Fruit fly (Drosophila melanogaster) whole organism, embryonic: ENCODE results near the gene CG3702.

Source experiments
- CG10321 ChIP-seq: fragments of 200-800 bp; sonication (Bioruptor generic); IDR thresholded peaks from 2 replicates; pipeline ENCODE4 v1.3.6; 2022; ENCODE audit warnings: missing biosample characterization, missing genetic modification characterization
- CG10543 ChIP-seq: fragments of 200-800 bp; sonication (Bioruptor generic); optimal IDR thresholded peaks from 3 replicates; lab custom pipeline; 2017; ENCODE audit warnings: missing biosample characterization, mild to moderate bottlenecking, missing genetic modification characterization, moderate library complexity
- CG10959 ChIP-seq: fragments of 200-800 bp; sonication (Bioruptor generic); IDR thresholded peaks from 2 replicates; pipeline ENCODE4 v1.3.6; 2022; ENCODE audit warnings: missing biosample characterization, missing genetic modification characterization
- CG10979 ChIP-seq: fragments of 200-800 bp; sonication (Bioruptor generic); optimal IDR thresholded peaks from 2 replicates; lab custom pipeline; 2018; ENCODE audit warnings: missing biosample characterization, mild to moderate bottlenecking, missing genetic modification characterization, moderate library complexity
- CG11247 ChIP-seq: fragments of 200-800 bp; sonication (Bioruptor generic); IDR thresholded peaks from 2 replicates; pipeline ENCODE4 v1.3.6; 2022; ENCODE audit warnings: missing biosample characterization, missing genetic modification characterization
- CG11398 ChIP-seq: fragments of 200-800 bp; sonication (Bioruptor generic); optimal IDR thresholded peaks from 2 replicates; lab custom pipeline; 2016; ENCODE audit warnings: missing biosample characterization, missing genetic modification characterization
- CG12391 ChIP-seq: fragments of 200-800 bp; sonication (Bioruptor generic); optimal IDR thresholded peaks from 3 replicates; lab custom pipeline; 2018; ENCODE audit warnings: missing biosample characterization, mild to moderate bottlenecking, missing genetic modification characterization, moderate library complexity
- CG12659 ChIP-seq: fragments of 200-800 bp; sonication (Bioruptor generic); optimal IDR thresholded peaks from 3 replicates; lab custom pipeline; 2017; ENCODE audit warnings: mild to moderate bottlenecking, missing biosample characterization, missing genetic modification reagents, missing genetic modification characterization
- CG13894 ChIP-seq: fragments of 200-800 bp; sonication (Bioruptor generic); optimal IDR thresholded peaks from 3 replicates; lab custom pipeline; 2018; ENCODE audit warnings: missing biosample characterization, mild to moderate bottlenecking, missing genetic modification characterization, moderate library complexity
- CG15269 ChIP-seq: fragments of 200-800 bp; sonication (Bioruptor generic); optimal IDR thresholded peaks from 2 replicates; lab custom pipeline; 2018; ENCODE audit warnings: missing biosample characterization, mild to moderate bottlenecking, missing genetic modification characterization, moderate library complexity
- CG17359 ChIP-seq: fragments of 200-800 bp; sonication (Bioruptor generic); optimal IDR thresholded peaks from 3 replicates; lab custom pipeline; 2018; ENCODE audit warnings: missing biosample characterization, mild to moderate bottlenecking, missing genetic modification characterization, moderate library complexity
- CG17361 ChIP-seq: fragments of 200-800 bp; sonication (Bioruptor generic); IDR thresholded peaks from 3 replicates; pipeline ENCODE4 v1.3.6; 2022; ENCODE audit warnings: missing biosample characterization, missing genetic modification characterization
- CG17568 ChIP-seq: fragments of 200-800 bp; sonication (Bioruptor generic); optimal IDR thresholded peaks from 2 replicates; lab custom pipeline; 2018; ENCODE audit warnings: missing biosample characterization, mild to moderate bottlenecking, missing genetic modification characterization, moderate library complexity
- CG18476 ChIP-seq: fragments of 200-800 bp; sonication (Bioruptor generic); optimal IDR thresholded peaks from 2 replicates; lab custom pipeline; 2016; ENCODE audit warnings: missing biosample characterization, mild to moderate bottlenecking, missing genetic modification characterization
- CG2202 ChIP-seq: fragments of 200-800 bp; sonication (Bioruptor generic); optimal IDR thresholded peaks from 2 replicates; lab custom pipeline; 2018; ENCODE audit warnings: missing biosample characterization, mild to moderate bottlenecking, missing genetic modification characterization
- CG4328 ChIP-seq: fragments of 200-800 bp; sonication (Bioruptor generic); optimal IDR thresholded peaks from 3 replicates; lab custom pipeline; 2017; ENCODE audit warnings: missing biosample characterization, missing genetic modification reagents, missing genetic modification characterization
- CG4360 ChIP-seq: fragments of 200-800 bp; sonication (Bioruptor generic); IDR thresholded peaks from 2 replicates; pipeline ENCODE4 v1.3.6; 2022; ENCODE audit warnings: missing biosample characterization, missing genetic modification characterization
- CG7839 ChIP-seq: fragments of 200-800 bp; sonication (Bioruptor generic); optimal IDR thresholded peaks from 3 replicates; lab custom pipeline; 2018; ENCODE audit warnings: missing biosample characterization, mild to moderate bottlenecking, missing genetic modification characterization, moderate library complexity
- CG8290 ChIP-seq, 3 experiments: fragments of 200-800 bp; sonication (Bioruptor generic); optimal IDR thresholded peaks; 2 replicates each; lab custom pipeline; 2016 to 2019; ENCODE audit warnings: missing biosample characterization in 3 of 3, missing genetic modification characterization in 3 of 3, mild to moderate bottlenecking in 2 of 3, moderate library complexity in 1 of 3
- CG9932 ChIP-seq: fragments of 200-800 bp; sonication (Bioruptor generic); IDR thresholded peaks from 2 replicates; pipeline ENCODE4 v1.3.6; 2022; ENCODE audit warnings: missing biosample characterization, missing genetic modification characterization
- CHES-1-like ChIP-seq: fragments of 200-800 bp; sonication (Bioruptor generic); optimal IDR thresholded peaks from 2 replicates; lab custom pipeline; 2016; ENCODE audit warnings: missing biosample characterization, missing genetic modification characterization
- Fer3 ChIP-seq: fragments of 200-800 bp; sonication (Bioruptor generic); optimal IDR thresholded peaks from 2 replicates; lab custom pipeline; 2018; ENCODE audit warnings: missing biosample characterization, mild to moderate bottlenecking, missing genetic modification characterization, moderate library complexity
- H15 ChIP-seq: fragments of 200-800 bp; sonication (Bioruptor generic); IDR thresholded peaks from 3 replicates; pipeline ENCODE4 v1.3.6; 2022; ENCODE audit warnings: missing biosample characterization, missing genetic modification characterization
- MESR4 ChIP-seq: fragments of 200-800 bp; sonication (Bioruptor generic); optimal IDR thresholded peaks from 2 replicates; lab custom pipeline; 2018; ENCODE audit warnings: missing biosample characterization, mild to moderate bottlenecking, missing genetic modification characterization, moderate library complexity
- Meics ChIP-seq: fragments of 200-800 bp; sonication (Bioruptor generic); optimal IDR thresholded peaks from 2 replicates; lab custom pipeline; 2017; ENCODE audit warnings: missing biosample characterization, mild to moderate bottlenecking, missing genetic modification characterization
- Optix ChIP-seq: fragments of 200-800 bp; sonication (Bioruptor generic); IDR thresholded peaks from 3 replicates; pipeline ENCODE4 v1.3.6; 2022; ENCODE audit warnings: missing biosample characterization, missing genetic modification characterization
- PHDP ChIP-seq: fragments of 200-800 bp; sonication (Bioruptor generic); optimal IDR thresholded peaks from 3 replicates; lab custom pipeline; 2018; ENCODE audit warnings: missing biosample characterization, mild to moderate bottlenecking, missing genetic modification characterization, moderate library complexity
- Rfx ChIP-seq: fragments of 200-800 bp; sonication (Bioruptor generic); IDR thresholded peaks from 2 replicates; pipeline ENCODE4 v1.3.6; 2022; ENCODE audit warnings: missing biosample characterization, missing genetic modification characterization
- bigmax ChIP-seq: fragments of 200-800 bp; sonication (Bioruptor generic); optimal IDR thresholded peaks from 2 replicates; lab custom pipeline; 2018; ENCODE audit warnings: missing biosample characterization, mild to moderate bottlenecking, missing genetic modification characterization
- cwo ChIP-seq: fragments of 200-800 bp; sonication (Bioruptor generic); optimal IDR thresholded peaks from 3 replicates; lab custom pipeline; 2017; ENCODE audit warnings: missing biosample characterization, missing genetic modification characterization, mild to moderate bottlenecking, moderate library complexity, missing genetic modification reagents
- dysf ChIP-seq: fragments of 200-800 bp; sonication (Bioruptor generic); IDR thresholded peaks from 3 replicates; pipeline ENCODE4 v1.3.6; 2022; ENCODE audit warnings: missing biosample characterization, missing genetic modification characterization
- eyg ChIP-seq: fragments of 200-800 bp; sonication (Bioruptor generic); optimal IDR thresholded peaks from 3 replicates; lab custom pipeline; 2016; ENCODE audit warnings: missing biosample characterization, missing genetic modification characterization
- hb ChIP-seq: fragments of 200-800 bp; sonication (Bioruptor generic); IDR thresholded peaks from 3 replicates; pipeline ENCODE4 v1.3.6; 2022; ENCODE audit warnings: missing biosample characterization, missing genetic modification characterization; ENCODE audit not compliant: partially characterized antibody
- jumu ChIP-seq: fragments of 200-800 bp; sonication (Bioruptor generic); optimal IDR thresholded peaks from 3 replicates; lab custom pipeline; 2016; ENCODE audit warnings: missing biosample characterization, missing genetic modification characterization
- nerfin-1 ChIP-seq: fragments of 200-800 bp; sonication (Bioruptor generic); optimal IDR thresholded peaks from 3 replicates; lab custom pipeline; 2019; ENCODE audit warnings: missing biosample characterization, mild to moderate bottlenecking, missing genetic modification characterization, moderate library complexity
- p53 ChIP-seq: fragments of 200-800 bp; sonication (Bioruptor generic); optimal IDR thresholded peaks from 2 replicates; lab custom pipeline; 2016; ENCODE audit warnings: missing biosample characterization, missing genetic modification characterization
- row ChIP-seq: fragments of 200-800 bp; sonication (Bioruptor generic); IDR thresholded peaks from 3 replicates; pipeline ENCODE4 v1.3.6; 2022; ENCODE audit warnings: missing biosample characterization, missing genetic modification characterization
- slbo ChIP-seq: fragments of 200-800 bp; sonication (Bioruptor generic); IDR thresholded peaks from 2 replicates; pipeline ENCODE4 v1.3.6; 2022; ENCODE audit warnings: missing biosample characterization, missing genetic modification characterization
- sr ChIP-seq: fragments of 200-800 bp; sonication (Bioruptor generic); IDR thresholded peaks from 3 replicates; pipeline ENCODE4 v1.3.6; 2022; ENCODE audit warnings: missing biosample characterization, missing genetic modification characterization
- tio ChIP-seq: fragments of 200-800 bp; sonication (Bioruptor generic); optimal IDR thresholded peaks from 2 replicates; lab custom pipeline; 2017; ENCODE audit warnings: missing biosample characterization, missing genetic modification characterization, inconsistent platforms
- tna ChIP-seq: fragments of 200-800 bp; sonication (Bioruptor generic); IDR thresholded peaks from 2 replicates; pipeline ENCODE4 v1.3.6; 2022; ENCODE audit warnings: missing biosample characterization, missing genetic modification characterization; ENCODE audit not compliant: partially characterized antibody
- toy ChIP-seq: fragments of 200-800 bp; sonication (Bioruptor generic); IDR thresholded peaks from 2 replicates; pipeline ENCODE4 v1.3.6; 2022; ENCODE audit warnings: missing biosample characterization, missing genetic modification characterization
- z ChIP-seq: fragments of 200-800 bp; sonication (Bioruptor generic); IDR thresholded peaks from 3 replicates; pipeline ENCODE4 v1.3.6; 2022; ENCODE audit warnings: missing biosample characterization, missing genetic modification characterization

Gene CG3702

dm6 chr2L:4252832-4253473 is 26.1 kb upstream of the CG3702 start (continued):
- TF ChIP-seq CG4360 (GFP tag; lab: Robert Waterston, UW) (no peak), CG18476 (GFP tag; lab: Kevin White, UChicago) (peak; percentile 84), bigmax (no peak), eyg (GFP tag; lab: Kevin White, UChicago) (no peak), CG10959 (GFP tag; lab: Robert Waterston, UW) (no peak), jumu (GFP tag; lab: Kevin White, UChicago) (no peak), Optix (GFP tag; lab: Robert Waterston, UW) (no peak), CG17568 (GFP tag; lab: Kevin White, UChicago) (no peak), hb (no peak), H15 (GFP tag; lab: Robert Waterston, UW) (no peak), CG8290 (GFP tag; optimal IDR thresholded peaks at IDR 0.05; lab: Kevin White, UChicago) (no peak), CG8290 (tag; optimal IDR thresholded peaks at IDR 0.05; lab: Kevin White, UChicago) (peak in 1 of 2 experiments; percentile 46), Fer3 (tag; lab: Kevin White, UChicago) (no peak), CG7839 (tag; lab: Kevin White, UChicago) (peak; percentile 12), cwo (GFP tag; lab: Kevin White, UChicago) (no peak), p53 (GFP tag; lab: Kevin White, UChicago) (no peak), CG10321 (GFP tag; lab: Robert Waterston, UW) (no peak), nerfin-1 (tag; lab: Kevin White, UChicago) (peak; percentile 36), CG12659 (GFP tag; lab: Kevin White, UChicago) (no peak), CG11247 (GFP tag; lab: Robert Waterston, UW) (no peak), Meics (GFP tag; lab: Kevin White, UChicago) (peak; percentile 5), CG9932 (GFP tag; lab: Robert Waterston, UW) (no peak), CG2202 (tag; lab: Kevin White, UChicago) (no peak), z (GFP tag; lab: Robert Waterston, UW) (0 out of 3 replicates have a peak, but pooled peaks have one; percentile 24), CHES-1-like (GFP tag; lab: Kevin White, UChicago) (no peak), row (GFP tag; lab: Robert Waterston, UW) (peak; percentile 43; the same call in 2 of the 3 replicates), CG11398 (GFP tag; lab: Kevin White, UChicago) (no peak), sr (GFP tag; lab: Robert Waterston, UW) (no peak), toy (GFP tag; lab: Robert Waterston, UW) (no peak), PHDP (peak; percentile 5), tna (GFP tag; lab: Robert Waterston, UW) (no peak), Rfx (GFP tag; lab: Robert Waterston, UW) (no peak), CG13894 (peak; percentile 28), tio (no peak), slbo (GFP tag; lab: Robert Waterston, UW) (peak; percentile 33), CG10979 (tag; lab: Kevin White, UChicago) (no peak), CG15269 (tag; lab: Kevin White, UChicago) (peak; percentile 17), MESR4 (GFP tag; lab: Kevin White, UChicago) (no peak), CG17361 (0 out of 3 replicates have a peak, but pooled peaks have one; percentile 17), CG4328 (no peak), CG10543 (GFP tag; lab: Kevin White, UChicago) (no peak), CG12391 (tag; lab: Kevin White, UChicago) (peak; percentile 11), dysf (GFP tag; lab: Robert Waterston, UW) (peak; percentile 34; the same call in 1 of the 3 replicates), CG17359 (tag; lab: Kevin White, UChicago) (peak; percentile 20)
